Fruit fly (Drosophila melanogaster) whole organism, wandering third instar larva: Measurements from ENCODE around the gene gish.

Source experiments
- CG32264 ChIP-seq: fragments of 200-800 bp; sonication (Bioruptor generic); optimal IDR thresholded peaks from 2 replicates; lab custom pipeline; 2016; ENCODE audit warnings: missing biosample characterization, missing genetic modification characterization
- CG9705 ChIP-seq: fragments of 200-800 bp; sonication (Bioruptor generic); optimal IDR thresholded peaks from 2 replicates; lab custom pipeline; 2018; ENCODE audit warnings: missing biosample characterization, mild to moderate bottlenecking, missing genetic modification characterization
- Dfd ChIP-seq: fragments of >200 bp; optimal IDR thresholded peaks from 2 replicates; lab custom pipeline; 2017; ENCODE audit warnings: missing biosample characterization, missing genetic modification characterization
- Dif ChIP-seq: fragments of 200-275, 200-300 bp; sonication (Bioruptor generic); optimal IDR thresholded peaks from 2 replicates; lab custom pipeline; 2018; ENCODE audit warnings: missing biosample characterization, missing genetic modification characterization; ENCODE audit not compliant: partially characterized antibody
- GATAd ChIP-seq: sonication (Bioruptor generic); optimal IDR thresholded peaks from 2 replicates; lab custom pipeline; 2016; ENCODE audit warnings: missing biosample characterization, missing genetic modification characterization
- HLH106 ChIP-seq: fragments of 200-800 bp; optimal IDR thresholded peaks from 3 replicates; lab custom pipeline; 2019; ENCODE audit warnings: missing biosample characterization, mild to moderate bottlenecking, missing genetic modification characterization, moderate library complexity
- Hnf4 ChIP-seq: fragments of 200-800 bp; sonication (Bioruptor generic); optimal IDR thresholded peaks from 2 replicates; lab custom pipeline; 2016; ENCODE audit warnings: missing biosample characterization, mild to moderate bottlenecking, missing genetic modification characterization
- Hr78 ChIP-seq: fragments of >200 bp; optimal IDR thresholded peaks from 2 replicates; lab custom pipeline; 2017; ENCODE audit warnings: missing biosample characterization, missing genetic modification characterization
- Hr83 ChIP-seq: fragments of 200-300 bp; sonication (Bioruptor generic); optimal IDR thresholded peaks from 2 replicates; lab custom pipeline; 2016; ENCODE audit warnings: missing biosample characterization, mild to moderate bottlenecking, missing genetic modification characterization, moderate library complexity; ENCODE audit not compliant: poor library complexity, severe bottlenecking
- Jra ChIP-seq: sonication (Bioruptor generic); optimal IDR thresholded peaks from 2 replicates; lab custom pipeline; 2016; ENCODE audit warnings: missing biosample characterization, missing genetic modification characterization
- Mio ChIP-seq: sonication (Bioruptor generic); optimal IDR thresholded peaks from 2 replicates; lab custom pipeline; 2016; ENCODE audit warnings: missing biosample characterization, missing genetic modification characterization
- Myc ChIP-seq: fragments of >200 bp; optimal IDR thresholded peaks from 2 replicates; lab custom pipeline; 2017
- N ChIP-seq: fragments of >200 bp; optimal IDR thresholded peaks from 2 replicates; lab custom pipeline; 2018; ENCODE audit warnings: missing biosample characterization, missing external identifiers, missing genetic modification characterization
- OdsH ChIP-seq: fragments of 200-800 bp; sonication (Bioruptor generic); optimal IDR thresholded peaks from 2 replicates; lab custom pipeline; 2016; ENCODE audit warnings: missing biosample characterization, mild to moderate bottlenecking, missing genetic modification characterization
- Rel ChIP-seq, 2 experiments: fragments of 200-800 bp; sonication (Bioruptor generic) in 1 of 2; optimal IDR thresholded peaks; 2 replicates in 1 of 2; 3 replicates in 1 of 2; lab custom pipeline; 2016 to 2019; ENCODE audit warnings: mild to moderate bottlenecking in 2 of 2, missing biosample characterization in 2 of 2, missing genetic modification characterization in 2 of 2, moderate library complexity in 1 of 2
- Sp1 ChIP-seq: fragments of 200-800 bp; sonication (Bioruptor generic); optimal IDR thresholded peaks from 3 replicates; lab custom pipeline; 2019; ENCODE audit warnings: missing biosample characterization, mild to moderate bottlenecking, missing genetic modification characterization, moderate library complexity
- Vsx2 ChIP-seq: fragments of 200-300, 225-300 bp; sonication (Bioruptor generic); optimal IDR thresholded peaks from 2 replicates; lab custom pipeline; 2018; ENCODE audit warnings: missing biosample characterization, missing genetic modification characterization; ENCODE audit not compliant: partially characterized antibody
- brk ChIP-seq: fragments of 200-800 bp; sonication (Bioruptor generic); optimal IDR thresholded peaks from 2 replicates; lab custom pipeline; 2016; ENCODE audit warnings: missing biosample characterization, mild to moderate bottlenecking, missing genetic modification characterization
- dl ChIP-seq, 2 experiments: fragments of 175-275, 200-275 bp in 1 of 2; fragments of 200-275 bp in 1 of 2; sonication (Bioruptor generic); optimal IDR thresholded peaks; lab custom pipeline; 2018; ENCODE audit warnings: mild to moderate bottlenecking in 2 of 2, missing biosample characterization in 2 of 2, missing genetic modification characterization in 2 of 2, moderate library complexity in 2 of 2; ENCODE audit not compliant: partially characterized antibody in 2 of 2, insufficient read depth in 1 of 2
- dmrt93B ChIP-seq: fragments of 200-800 bp; sonication (Bioruptor generic); optimal IDR thresholded peaks from 2 replicates; lab custom pipeline; 2018; ENCODE audit warnings: missing biosample characterization, mild to moderate bottlenecking, missing genetic modification characterization
- dsf ChIP-seq: sonication (Bioruptor generic); optimal IDR thresholded peaks from 2 replicates; lab custom pipeline; 2016; ENCODE audit warnings: missing biosample characterization, missing genetic modification characterization, borderline replicate concordance
- foxo ChIP-seq, 2 experiments: fragments of 200-800 bp; sonication (Bioruptor generic); optimal IDR thresholded peaks; 2 replicates in 1 of 2; 3 replicates in 1 of 2; lab custom pipeline; 2016 to 2017; ENCODE audit warnings: missing biosample characterization in 2 of 2, missing genetic modification characterization in 2 of 2
- fru ChIP-seq: fragments of 200-800 bp; sonication (Bioruptor generic); optimal IDR thresholded peaks from 3 replicates; lab custom pipeline; 2016; ENCODE audit warnings: missing biosample characterization, mild to moderate bottlenecking, missing genetic modification characterization
- h ChIP-seq: fragments of 200-800 bp; sonication (Bioruptor generic); optimal IDR thresholded peaks from 3 replicates; lab custom pipeline; 2016; ENCODE audit warnings: missing biosample characterization, mild to moderate bottlenecking, missing genetic modification characterization
- jim ChIP-seq: fragments of 175-275, 200-325 bp; sonication (Bioruptor generic); optimal IDR thresholded peaks from 2 replicates; lab custom pipeline; 2016; ENCODE audit warnings: missing biosample characterization, mild to moderate bottlenecking, missing genetic modification characterization
- lola ChIP-seq: fragments of >200 bp; optimal IDR thresholded peaks from 2 replicates; lab custom pipeline; 2017; ENCODE audit warnings: missing biosample characterization, missing genetic modification characterization
- pan ChIP-seq: fragments of >200 bp; optimal IDR thresholded peaks from 2 replicates; lab custom pipeline; 2017
- psq ChIP-seq: fragments of 200-800 bp; sonication (Bioruptor generic); optimal IDR thresholded peaks from 3 replicates; lab custom pipeline; 2017; ENCODE audit warnings: missing biosample characterization, mild to moderate bottlenecking, missing genetic modification characterization, moderate library complexity
- rgr ChIP-seq: fragments of 200-800 bp; sonication (Bioruptor generic); optimal IDR thresholded peaks from 3 replicates; lab custom pipeline; 2016; ENCODE audit warnings: missing biosample characterization, mild to moderate bottlenecking, missing genetic modification characterization
- sage ChIP-seq: fragments of 200-800 bp; sonication (Bioruptor generic); optimal IDR thresholded peaks from 2 replicates; lab custom pipeline; 2016; ENCODE audit warnings: missing biosample characterization, mild to moderate bottlenecking, missing genetic modification characterization
- sv ChIP-seq: fragments of 200-800 bp; sonication (Bioruptor generic); optimal IDR thresholded peaks from 3 replicates; lab custom pipeline; 2016; ENCODE audit warnings: missing biosample characterization, missing genetic modification characterization
- tai ChIP-seq: sonication (Bioruptor generic); optimal IDR thresholded peaks from 2 replicates; lab custom pipeline; 2016; ENCODE audit warnings: missing biosample characterization, missing genetic modification characterization
- usp ChIP-seq: fragments of >200 bp; optimal IDR thresholded peaks from 2 replicates; lab custom pipeline; 2017; ENCODE audit warnings: missing biosample characterization, missing genetic modification characterization
- woc ChIP-seq: sonication (Bioruptor generic); optimal IDR thresholded peaks from 2 replicates; lab custom pipeline; 2016; ENCODE audit warnings: missing biosample characterization, mild to moderate bottlenecking, missing genetic modification characterization

gish gene

DNA sequence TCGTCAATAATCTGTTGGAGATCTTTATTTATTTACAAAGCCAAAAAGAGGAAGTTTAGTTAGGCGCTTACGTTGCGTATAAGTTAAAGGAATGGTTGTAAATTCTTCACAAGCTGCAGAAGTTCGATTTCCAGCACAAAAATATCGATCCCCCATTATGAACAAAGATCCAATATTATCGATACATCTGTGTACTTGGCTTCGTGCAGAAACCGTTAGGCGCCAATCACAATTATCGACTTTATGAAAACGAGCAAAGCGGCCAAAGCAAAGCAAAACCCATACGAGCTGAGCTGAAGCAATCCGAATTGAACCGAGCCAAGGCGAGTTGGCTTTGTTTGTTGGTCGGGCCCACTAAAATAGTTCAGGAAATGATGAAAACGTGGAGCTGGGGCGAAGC is 46.9 kb upstream of the gish start, which contains the start of gene tara:
Gene tara (plus strand): TSS at position 301 of the 400 bp plus-strand sequence.
- TF ChIP-seq usp (no peak), Dfd (GFP tag; lab: Kevin White, UChicago) (no peak), Vsx2 (no peak), Hr78 (GFP tag; lab: Kevin White, UChicago) (no peak), jim (GFP tag; lab: Kevin White, UChicago) (no peak), dsf (GFP tag; lab: Kevin White, UChicago) (no peak), rgr (no peak), tai (GFP tag; lab: Kevin White, UChicago) (no peak), dmrt93B (GFP tag; lab: Kevin White, UChicago) (no peak), lola (no peak), brk (GFP tag; lab: Kevin White, UChicago) (no peak), Sp1 (GFP tag; lab: Kevin White, UChicago) (no peak), fru (no peak), sv (GFP tag; lab: Kevin White, UChicago) (no peak), Dif (no peak), GATAd (GFP tag; lab: Kevin White, UChicago) (no peak), HLH106 (tag; lab: Kevin White, UChicago) (no peak), OdsH (no peak)

dm6 chr3R:16225760-16226159 is 46.5 kb upstream of the gish start:
- TF ChIP-seq Hr78 (GFP tag; lab: Kevin White, UChicago) (no peak), woc (GFP tag; lab: Kevin White, UChicago) (no peak), Rel (GFP tag; optimal IDR thresholded peaks at IDR 0.05; lab: Kevin White, UChicago) (no peak), Rel (tag; optimal IDR thresholded peaks at IDR 0.05; lab: Kevin White, UChicago) (no peak), Hr83 (no peak), pan (no peak), jim (GFP tag; lab: Kevin White, UChicago) (no peak), lola (no peak), sv (GFP tag; lab: Kevin White, UChicago) (no peak), Sp1 (GFP tag; lab: Kevin White, UChicago) (no peak), Dif (no peak)

DNA sequence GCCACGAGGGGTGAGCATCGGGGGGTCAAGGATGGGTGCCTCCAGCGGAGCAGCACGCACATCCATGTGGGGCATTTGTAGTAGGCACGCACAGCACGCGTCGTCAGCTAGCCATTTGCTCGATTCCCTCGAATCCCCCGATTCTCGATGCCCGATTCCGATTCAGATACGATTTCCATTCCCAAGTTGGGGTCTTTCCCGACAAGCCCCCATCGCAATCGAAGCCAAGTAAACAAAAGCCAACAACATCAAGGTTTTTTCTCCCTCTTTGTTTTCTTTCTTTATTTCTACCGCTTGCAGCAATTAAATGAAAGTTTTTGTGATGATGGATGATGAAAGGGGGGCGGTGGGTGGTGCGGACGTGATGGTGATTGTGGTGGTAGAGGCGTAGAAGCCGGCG is 45.2 kb upstream of the gish start:
- TF ChIP-seq Hr83 (no peak), Myc (no peak), N (no peak), psq (GFP tag; lab: Kevin White, UChicago) (peak; percentile 89), OdsH (peak; percentile 1), Rel (GFP tag; optimal IDR thresholded peaks at IDR 0.05; lab: Kevin White, UChicago) (no peak), Rel (tag; optimal IDR thresholded peaks at IDR 0.05; lab: Kevin White, UChicago) (peak; percentile 99)

DNA sequence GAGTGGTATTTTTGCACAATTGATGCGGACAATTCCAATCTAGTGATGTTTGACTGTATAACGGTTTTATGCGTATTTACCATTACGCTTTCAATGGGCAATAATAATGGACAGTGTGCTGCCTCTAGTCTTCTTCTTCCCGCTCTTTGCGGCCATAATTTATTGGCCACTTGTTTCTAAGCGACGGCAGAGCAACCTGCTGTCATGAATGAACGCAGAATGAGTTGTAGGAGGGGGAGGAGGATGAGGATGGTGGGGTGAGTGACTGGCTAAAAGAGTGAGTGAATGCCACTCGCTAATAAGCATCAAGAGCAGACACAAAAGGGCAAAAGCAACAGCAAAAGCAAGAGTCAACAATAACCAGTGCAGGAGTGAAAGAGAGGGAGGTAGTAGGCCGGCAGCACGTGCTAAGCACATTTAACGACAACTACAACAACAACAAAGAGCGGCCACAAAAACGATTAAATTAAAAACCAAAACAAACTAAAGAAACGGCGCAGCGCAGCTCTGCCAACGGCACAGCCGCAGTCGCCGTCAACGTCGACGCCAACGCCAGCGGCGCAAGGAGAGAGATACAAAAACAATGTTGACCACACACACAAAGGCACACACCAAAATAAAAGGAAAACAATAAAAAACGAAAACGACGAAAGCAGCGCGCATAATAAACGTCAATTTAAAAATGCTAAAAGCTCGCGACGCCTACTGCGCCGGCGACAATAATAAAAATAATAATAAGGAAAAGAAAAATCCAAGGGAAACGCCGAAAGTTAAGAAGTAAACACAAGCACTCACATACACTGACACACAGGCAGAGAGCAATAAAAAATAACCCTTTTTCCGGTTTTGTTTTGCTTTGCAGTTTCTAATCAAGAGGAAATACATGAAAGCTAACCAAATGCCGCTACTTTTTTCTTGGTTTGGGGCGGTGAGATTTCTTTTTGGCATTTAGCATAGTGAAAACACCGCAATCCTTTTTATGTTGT is 43.2 kb upstream of the gish start:
- TF ChIP-seq foxo (GFP tag; optimal IDR thresholded peaks at IDR 0.05; lab: Kevin White, UChicago) (no peak), Hnf4 (GFP tag; lab: Kevin White, UChicago) (peak; percentile 21), psq (GFP tag; lab: Kevin White, UChicago) (peak; percentile 77), CG32264 (peak; percentile 9), fru (peak; percentile 12), Mio (GFP tag; lab: Kevin White, UChicago) (no peak), CG9705 (no peak), woc (GFP tag; lab: Kevin White, UChicago) (no peak), Jra (GFP tag; lab: Kevin White, UChicago) (no peak), sage (GFP tag; lab: Kevin White, UChicago) (peak; percentile 54), OdsH (no peak), Hr83 (peak; percentile 1), HLH106 (tag; lab: Kevin White, UChicago) (no peak), Vsx2 (no peak), Dif (no peak), Rel (GFP tag; optimal IDR thresholded peaks at IDR 0.05; lab: Kevin White, UChicago) (peak; percentile 57), Rel (tag; optimal IDR thresholded peaks at IDR 0.05; lab: Kevin White, UChicago) (peak; percentile 63), dsf (GFP tag; lab: Kevin White, UChicago) (no peak), N (no peak), h (peak; percentile 15), tai (GFP tag; lab: Kevin White, UChicago) (no peak), brk (GFP tag; lab: Kevin White, UChicago) (peak; percentile 49), jim (GFP tag; lab: Kevin White, UChicago) (no peak), dl (GFP tag; optimal IDR thresholded peaks at IDR 0.05; lab: Kevin White, UChicago; ENCODE audit: insufficient read depth in 1 of 2, partially characterized antibody in 2 of 2) (no peak), Sp1 (GFP tag; lab: Kevin White, UChicago) (peak; percentile 60), Hr78 (GFP tag; lab: Kevin White, UChicago) (no peak)
